Fruit fly (Drosophila melanogaster): Measurements from ENCODE around the gene CG9784.

CG9784 gene

dm6 chrX:16598336-16598977, 558 bp downstream of the CG9784 start (continued):
- TF ChIP-seq CG8089 (GFP tag; optimal IDR thresholded peaks at IDR 0.05) (no peak), crp (GFP tag; optimal IDR thresholded peaks at IDR 0.05) (no peak), CG16813 (GFP tag; IDR thresholded peaks at IDR 0.05; ENCODE audit: partially characterized antibody) (no peak), Optix (GFP tag; IDR thresholded peaks at IDR 0.05) (no peak), CG7786 (GFP tag; optimal IDR thresholded peaks at IDR 0.05) (no peak), dpn (GFP tag; optimal IDR thresholded peaks at IDR 0.05) (peak in 1 of 2 experiments; percentile 1), insv (GFP tag; optimal IDR thresholded peaks at IDR 0.05) (no peak), CG1529 (GFP tag; optimal IDR thresholded peaks at IDR 0.05) (no peak), CG16779 (GFP tag; IDR thresholded peaks at IDR 0.05) (no peak), br (optimal IDR thresholded peaks at IDR 0.05) (no peak), CG12104 (GFP tag; optimal IDR thresholded peaks at IDR 0.05) (no peak), grn (GFP tag; optimal IDR thresholded peaks at IDR 0.05) (no peak), odd (GFP tag; optimal IDR thresholded peaks at IDR 0.05) (no peak), fd96Cb (tag; optimal IDR thresholded peaks at IDR 0.05) (no peak), gsb (GFP tag; IDR thresholded peaks at IDR 0.05) (no peak), hb (GFP tag; IDR thresholded peaks at IDR 0.05; ENCODE audit: partially characterized antibody) (no peak), peb (GFP tag; IDR thresholded peaks at IDR 0.05) (no peak), CG2678 (tag; optimal IDR thresholded peaks at IDR 0.05) (no peak), Dip3 (GFP tag; optimal IDR thresholded peaks at IDR 0.05) (no peak), Bteb2 (GFP tag; optimal IDR thresholded peaks at IDR 0.05) (no peak), croc (GFP tag; conservative IDR thresholded peaks at IDR 0.05) (no peak), CG17361 (GFP tag; IDR thresholded peaks at IDR 0.05) (peak; percentile 53; the same call in 1 of the 3 replicates), Dref (GFP tag; IDR thresholded peaks at IDR 0.05) (peak; percentile 32; the same call in 1 of the 2 replicates), CG6689 (GFP tag; IDR thresholded peaks at IDR 0.05) (no peak), H2.0 (GFP tag; IDR thresholded peaks at IDR 0.05) (no peak), al (GFP tag; IDR thresholded peaks at IDR 0.05) (no peak), bowl (GFP tag; IDR thresholded peaks at IDR 0.05) (no peak), Gsc (GFP tag; IDR thresholded peaks at IDR 0.05) (no peak), CG12744 (GFP tag; optimal IDR thresholded peaks at IDR 0.05) (no peak), CG2116 (GFP tag; optimal IDR thresholded peaks at IDR 0.05) (peak; percentile 30), Fer2 (tag; optimal IDR thresholded peaks at IDR 0.05) (no peak), klu (GFP tag; IDR thresholded peaks at IDR 0.05) (no peak), CG14050 (GFP tag; IDR thresholded peaks at IDR 0.05) (no peak), Dip2 (GFP tag; IDR thresholded peaks at IDR 0.05) (no peak), sima (GFP tag; optimal IDR thresholded peaks at IDR 0.05) (no peak), tup (GFP tag; optimal IDR thresholded peaks at IDR 0.05) (no peak), Adf1 (GFP tag; IDR thresholded peaks at IDR 0.05) (no peak), CG2120 (GFP tag; optimal IDR thresholded peaks at IDR 0.05) (peak; percentile 19), CG8765 (GFP tag; IDR thresholded peaks at IDR 0.05) (no peak), YL-1 (GFP tag; optimal IDR thresholded peaks at IDR 0.05) (peak; percentile 15), CG17328 (GFP tag; IDR thresholded peaks at IDR 0.05) (no peak), D (optimal IDR thresholded peaks at IDR 0.05) (no peak), D (GFP tag; optimal IDR thresholded peaks at IDR 0.05) (no peak), lab (GFP tag; optimal IDR thresholded peaks at IDR 0.05) (no peak)
